Fruit fly (Drosophila melanogaster) whole organism, embryonic: ENCODE results near the gene Tnks.

Experiments used
- Awh ChIP-seq: fragments of 200-800 bp; sonication (Bioruptor generic); IDR thresholded peaks from 2 replicates; pipeline ENCODE4, ENCODE4 v1.3.6; 2022; ENCODE audit warnings: missing biosample characterization, missing genetic modification characterization
- B-H2 ChIP-seq: fragments of 200-800 bp; sonication (Bioruptor generic); optimal IDR thresholded peaks from 2 replicates; lab custom pipeline; 2018; ENCODE audit warnings: missing biosample characterization, mild to moderate bottlenecking, missing genetic modification characterization
- BEAF-32 ChIP-seq: fragments of 200-800 bp; sonication (Bioruptor generic); optimal IDR thresholded peaks from 3 replicates; lab custom pipeline; 2017; ENCODE audit warnings: missing biosample characterization, missing genetic modification characterization, mild to moderate bottlenecking, moderate library complexity, missing genetic modification reagents
- Bdp1 ChIP-seq: fragments of 200-800 bp; sonication (Bioruptor generic); optimal IDR thresholded peaks from 3 replicates; lab custom pipeline; 2016; ENCODE audit warnings: missing biosample characterization, missing genetic modification characterization
- Bteb2 ChIP-seq: fragments of 200-800 bp; sonication (Bioruptor generic); optimal IDR thresholded peaks from 2 replicates; lab custom pipeline; 2016; ENCODE audit warnings: missing biosample characterization, missing genetic modification characterization
- CG12071 ChIP-seq: fragments of 200-800 bp; sonication (Bioruptor generic); optimal IDR thresholded peaks from 3 replicates; lab custom pipeline; 2018; ENCODE audit warnings: missing biosample characterization, mild to moderate bottlenecking, missing genetic modification characterization
- CG12236 ChIP-seq: fragments of 200-800 bp; sonication (Bioruptor generic); optimal IDR thresholded peaks from 2 replicates; lab custom pipeline; 2016; ENCODE audit warnings: missing biosample characterization, missing genetic modification characterization
- CG14014 ChIP-seq: fragments of 200-800 bp; sonication (Bioruptor generic); IDR thresholded peaks from 2 replicates; pipeline ENCODE4 v1.3.6; 2022; ENCODE audit warnings: missing biosample characterization, missing genetic modification characterization
- CG14667 ChIP-seq: fragments of 200-800 bp; sonication (Bioruptor generic); IDR thresholded peaks from 2 replicates; pipeline ENCODE4 v1.3.6; 2022; ENCODE audit warnings: missing biosample characterization, missing genetic modification characterization
- CG2202 ChIP-seq: fragments of 200-800 bp; sonication (Bioruptor generic); optimal IDR thresholded peaks from 2 replicates; lab custom pipeline; 2018; ENCODE audit warnings: missing biosample characterization, mild to moderate bottlenecking, missing genetic modification characterization
- CG3838 ChIP-seq: fragments of 200-800 bp; sonication (Bioruptor generic); optimal IDR thresholded peaks from 3 replicates; lab custom pipeline; 2016; ENCODE audit warnings: missing biosample characterization, missing genetic modification characterization
- CG4424 ChIP-seq: fragments of 200-800 bp; sonication (Bioruptor generic); optimal IDR thresholded peaks from 3 replicates; lab custom pipeline; 2016; ENCODE audit warnings: missing biosample characterization, missing genetic modification characterization
- CG9609 ChIP-seq: fragments of 200-800 bp; sonication (Bioruptor generic); optimal IDR thresholded peaks from 3 replicates; lab custom pipeline; 2016; ENCODE audit warnings: missing biosample characterization, missing genetic modification characterization
- CG9797 ChIP-seq: fragments of 200-800 bp; sonication (Bioruptor generic); optimal IDR thresholded peaks from 3 replicates; lab custom pipeline; 2018; ENCODE audit warnings: missing biosample characterization, mild to moderate bottlenecking, missing genetic modification characterization
- CG9876 ChIP-seq: fragments of 200-800 bp; sonication (Bioruptor generic); optimal IDR thresholded peaks from 2 replicates; lab custom pipeline; 2016; ENCODE audit warnings: missing biosample characterization, missing genetic modification characterization
- CoRest ChIP-seq: fragments of 200-800 bp; sonication (Bioruptor generic); optimal IDR thresholded peaks from 3 replicates; lab custom pipeline; 2018; ENCODE audit warnings: missing biosample characterization, mild to moderate bottlenecking, missing genetic modification characterization, moderate library complexity
- D ChIP-seq, 2 experiments: fragments of 200-800 bp in 1 of 2; fragments of >200 bp in 1 of 2; sonication (Bioruptor generic) in 1 of 2; optimal IDR thresholded peaks; 2 replicates in 1 of 2; 3 replicates in 1 of 2; lab custom pipeline; 2017; ENCODE audit warnings: mild to moderate bottlenecking in 1 of 2, missing biosample characterization in 1 of 2, missing genetic modification characterization in 1 of 2, missing genetic modification reagents in 1 of 2
- Dek ChIP-seq: fragments of 200-800 bp; sonication (Bioruptor generic); optimal IDR thresholded peaks from 3 replicates; lab custom pipeline; 2019; ENCODE audit warnings: missing biosample characterization, mild to moderate bottlenecking, missing genetic modification characterization, moderate library complexity
- Dfd ChIP-seq, 2 experiments: fragments of >200 bp; optimal IDR thresholded peaks; 2 replicates each; lab custom pipeline; 2017; ENCODE audit warnings: missing biosample characterization in 2 of 2, missing genetic modification characterization in 2 of 2
- Dp ChIP-seq: fragments of 200-800 bp; sonication (Bioruptor generic); optimal IDR thresholded peaks from 2 replicates; lab custom pipeline; 2018; ENCODE audit warnings: missing biosample characterization, mild to moderate bottlenecking, missing genetic modification characterization, moderate library complexity
- Ets65A ChIP-seq: fragments of 200-800 bp; sonication (Bioruptor generic); peaks from one replicate; lab custom pipeline; 2016; ENCODE audit warnings: missing biosample characterization, missing genetic modification characterization
- GATAe ChIP-seq: fragments of 200-800 bp; sonication (Bioruptor generic); conservative IDR thresholded peaks from 2 replicates; pipeline ENCODE4 v1.3.6; 2022; ENCODE audit warnings: missing biosample characterization, missing genetic modification characterization
- HLH3B ChIP-seq: fragments of 200-800 bp; sonication (Bioruptor generic); IDR thresholded peaks from 2 replicates; pipeline ENCODE4 v1.3.6; 2022; ENCODE audit warnings: missing biosample characterization, missing genetic modification characterization
- HLH4C ChIP-seq: fragments of 200-800 bp; sonication (Bioruptor generic); IDR thresholded peaks from 3 replicates; pipeline ENCODE4 v1.3.6; 2022; ENCODE audit warnings: missing biosample characterization, missing genetic modification characterization; ENCODE audit not compliant: partially characterized antibody
- Hand ChIP-seq: fragments of 200-800 bp; sonication (Bioruptor generic); optimal IDR thresholded peaks from 2 replicates; lab custom pipeline; 2017; ENCODE audit warnings: mild to moderate bottlenecking, missing biosample characterization, missing genetic modification reagents, missing genetic modification characterization
- Hmr ChIP-seq: fragments of 200-800 bp; sonication (Bioruptor generic); optimal IDR thresholded peaks from 3 replicates; lab custom pipeline; 2017; ENCODE audit warnings: mild to moderate bottlenecking, missing biosample characterization, missing genetic modification reagents, missing genetic modification characterization
- Hmx ChIP-seq: fragments of 200-800 bp; sonication (Bioruptor generic); optimal IDR thresholded peaks from 2 replicates; lab custom pipeline; 2016; ENCODE audit warnings: missing biosample characterization, missing genetic modification characterization
- MBD-R2 ChIP-seq: fragments of 200-800 bp; sonication (Bioruptor generic); IDR thresholded peaks from 2 replicates; pipeline ENCODE4 v1.3.6; 2022; ENCODE audit warnings: missing biosample characterization, missing genetic modification characterization
- NK7.1 ChIP-seq: fragments of 200-800 bp; sonication (Bioruptor generic); optimal IDR thresholded peaks from 3 replicates; lab custom pipeline; 2016; ENCODE audit warnings: missing biosample characterization, missing genetic modification characterization
- Neu2 ChIP-seq: fragments of 200-800 bp; sonication (Bioruptor generic); optimal IDR thresholded peaks from 3 replicates; lab custom pipeline; 2016; ENCODE audit warnings: missing biosample characterization, missing genetic modification characterization, borderline replicate concordance
- NfI ChIP-seq: fragments of 200-800 bp; sonication (Bioruptor generic); optimal IDR thresholded peaks from 3 replicates; lab custom pipeline; 2018; ENCODE audit warnings: missing biosample characterization, mild to moderate bottlenecking, missing genetic modification characterization, moderate library complexity
- Oli ChIP-seq: fragments of 200-800 bp; sonication (Bioruptor generic); optimal IDR thresholded peaks from 2 replicates; lab custom pipeline; 2018; ENCODE audit warnings: missing biosample characterization, mild to moderate bottlenecking, missing genetic modification characterization, moderate library complexity
- Sox100B ChIP-seq: fragments of 200-800 bp; sonication (Bioruptor generic); optimal IDR thresholded peaks from 3 replicates; lab custom pipeline; 2018; ENCODE audit warnings: missing biosample characterization, mild to moderate bottlenecking, missing genetic modification characterization
- TFAM ChIP-seq: fragments of 200-800 bp; sonication (Bioruptor generic); optimal IDR thresholded peaks from 2 replicates; lab custom pipeline; 2017; ENCODE audit warnings: missing biosample characterization, missing genetic modification characterization, inconsistent platforms
- ash1 ChIP-seq: fragments of 200-800 bp; sonication (Bioruptor generic); optimal IDR thresholded peaks from 2 replicates; lab custom pipeline; 2018; ENCODE audit warnings: missing biosample characterization, mild to moderate bottlenecking, missing genetic modification characterization
- chif ChIP-seq, 2 experiments: fragments of 200-800 bp; sonication (Bioruptor generic); optimal IDR thresholded peaks; 3 replicates each; lab custom pipeline; 2016; ENCODE audit warnings: missing biosample characterization in 2 of 2, missing genetic modification characterization in 2 of 2
- gsb ChIP-seq: fragments of 200-800 bp; sonication (Bioruptor generic); IDR thresholded peaks from 2 replicates; pipeline ENCODE4 v1.3.6; 2022; ENCODE audit warnings: missing biosample characterization, missing genetic modification characterization
- hth ChIP-seq: fragments of >200 bp; optimal IDR thresholded peaks from 2 replicates; lab custom pipeline; 2017; ENCODE audit warnings: inconsistent platforms
- lola ChIP-seq, 3 experiments: fragments of >200 bp in 2 of 3; fragments of 200-800 bp in 1 of 3; sonication (Bioruptor generic) in 1 of 3; optimal IDR thresholded peaks; 2 replicates each; lab custom pipeline; 2017 to 2019; ENCODE audit warnings: missing biosample characterization in 3 of 3, missing genetic modification characterization in 3 of 3, mild to moderate bottlenecking in 1 of 3, moderate library complexity in 1 of 3
- odd ChIP-seq: fragments of 200-800 bp; sonication (Bioruptor generic); optimal IDR thresholded peaks from 2 replicates; lab custom pipeline; 2017; ENCODE audit warnings: missing biosample characterization, mild to moderate bottlenecking, missing genetic modification characterization
- pan ChIP-seq, 4 experiments: fragments of >200 bp in 3 of 4; fragments of 200-800 bp in 1 of 4; sonication (Bioruptor generic) in 1 of 4; optimal IDR thresholded peaks in 3 of 4; IDR thresholded peaks in 1 of 4; 2 replicates each; pipeline versions ENCODE4 v1.3.6 to Lab custom; 2017 to 2022; ENCODE audit warnings: missing biosample characterization in 2 of 4, missing genetic modification characterization in 2 of 4, mixed read lengths in 1 of 4
- psq ChIP-seq: fragments of 200-800 bp; sonication (Bioruptor generic); optimal IDR thresholded peaks from 2 replicates; lab custom pipeline; 2017; ENCODE audit warnings: missing biosample characterization, missing genetic modification characterization
- ro ChIP-seq: fragments of 200-800 bp; sonication (Bioruptor generic); IDR thresholded peaks from 2 replicates; pipeline ENCODE4 v1.3.6; 2022; ENCODE audit warnings: missing biosample characterization, missing genetic modification characterization
- row ChIP-seq: fragments of 200-800 bp; sonication (Bioruptor generic); IDR thresholded peaks from 3 replicates; pipeline ENCODE4 v1.3.6; 2022; ENCODE audit warnings: missing biosample characterization, missing genetic modification characterization
- sd ChIP-seq: fragments of 200-800 bp; sonication (Bioruptor generic); optimal IDR thresholded peaks from 3 replicates; lab custom pipeline; 2018; ENCODE audit warnings: missing biosample characterization, mild to moderate bottlenecking, missing genetic modification characterization, moderate library complexity
- seq ChIP-seq: fragments of 200-800 bp; sonication (Bioruptor generic); IDR thresholded peaks from 2 replicates; pipeline ENCODE4 v1.3.6; 2022; ENCODE audit warnings: missing biosample characterization, missing genetic modification characterization
- tll ChIP-seq, 2 experiments: fragments of 200-800 bp in 1 of 2; fragments of >200 bp in 1 of 2; sonication (Bioruptor generic) in 1 of 2; optimal IDR thresholded peaks; 2 replicates each; lab custom pipeline; 2017 to 2019; ENCODE audit warnings: missing biosample characterization in 2 of 2, missing genetic modification characterization in 2 of 2, mild to moderate bottlenecking in 1 of 2, moderate library complexity in 1 of 2
- vnd ChIP-seq: fragments of 200-800 bp; sonication (Bioruptor generic); IDR thresholded peaks from 3 replicates; pipeline ENCODE4 v1.3.6; 2022; ENCODE audit warnings: missing biosample characterization, missing genetic modification characterization; ENCODE audit not compliant: partially characterized antibody

The Tnks gene

dm6 chr3R:25684859-25685258, 23.8 kb upstream of the Tnks start, which contains the start of gene RpL27 (continued):
- TF ChIP-seq odd (peak; percentile 85), ash1 (GFP tag; lab: Kevin White, UChicago) (peak; percentile 80), TFAM (GFP tag; lab: Kevin White, UChicago) (peak; percentile 49), Bdp1 (GFP tag; lab: Kevin White, UChicago) (peak; percentile 59), pan (optimal IDR thresholded peaks at IDR 0.05; lab: Kevin White, UChicago) (no peak), pan (GFP tag; optimal IDR thresholded peaks at IDR 0.05 in 1 of 2, IDR thresholded peaks at IDR 0.05 in 1 of 2) (peak in 1 of 2 experiments; percentile 74), gsb (GFP tag; lab: Robert Waterston, UW) (0 out of 2 replicates have a peak, but pooled peaks have one; percentile 41), tll (GFP tag; optimal IDR thresholded peaks at IDR 0.05; lab: Kevin White, UChicago) (no peak), Hand (GFP tag; lab: Kevin White, UChicago) (peak; percentile 80), Hmx (GFP tag; lab: Kevin White, UChicago) (no peak), psq (GFP tag; lab: Kevin White, UChicago) (peak; percentile 27), seq (GFP tag; lab: Robert Waterston, UW) (peak; percentile 51; the same call in 1 of the 2 replicates), HLH3B (GFP tag; lab: Robert Waterston, UW) (peak; percentile 56; the same call in 1 of the 2 replicates), chif (GFP tag; optimal IDR thresholded peaks at IDR 0.05; lab: Kevin White, UChicago) (peak; percentile 53 to 65), Bteb2 (GFP tag; lab: Kevin White, UChicago) (peak; percentile 66), row (GFP tag; lab: Robert Waterston, UW) (peak; percentile 39; the same call in 1 of the 3 replicates), ro (GFP tag; lab: Robert Waterston, UW) (no peak), NK7.1 (GFP tag; lab: Kevin White, UChicago) (peak; percentile 54), CG14014 (GFP tag; lab: Robert Waterston, UW) (peak; percentile 73), GATAe (GFP tag; lab: Robert Waterston, UW) (0 out of 2 replicates have a peak, but pooled peaks have one; percentile 8), CG9797 (peak; percentile 90), Neu2 (GFP tag; lab: Kevin White, UChicago) (no peak), CoRest (tag; lab: Kevin White, UChicago) (peak; percentile 68), Sox100B (GFP tag; lab: Kevin White, UChicago) (peak; percentile 78), hth (lab: Kevin White, UChicago) (no peak), Dp (GFP tag; lab: Kevin White, UChicago) (peak; percentile 76), CG12071 (GFP tag; lab: Kevin White, UChicago) (peak; percentile 80), D (optimal IDR thresholded peaks at IDR 0.05; lab: Kevin White, UChicago) (no peak), D (GFP tag; optimal IDR thresholded peaks at IDR 0.05; lab: Kevin White, UChicago) (peak; percentile 69), CG9876 (GFP tag; lab: Kevin White, UChicago) (peak; percentile 81), sd (tag; lab: Kevin White, UChicago) (no peak), CG3838 (no peak), BEAF-32 (GFP tag; lab: Kevin White, UChicago) (peak; percentile 81), CG14667 (GFP tag; lab: Robert Waterston, UW) (no peak), CG2202 (tag; lab: Kevin White, UChicago) (peak; percentile 69), NfI (GFP tag; lab: Kevin White, UChicago) (peak; percentile 89), CG4424 (GFP tag; lab: Kevin White, UChicago) (peak; percentile 76), Oli (tag; lab: Kevin White, UChicago) (peak; percentile 65), Hmr (peak; percentile 95), lola (GFP tag; optimal IDR thresholded peaks at IDR 0.05; lab: Kevin White, UChicago) (peak in 1 of 3 experiments; percentile 25), CG9609 (GFP tag; lab: Kevin White, UChicago) (peak; percentile 58), vnd (GFP tag; lab: Robert Waterston, UW) (peak; percentile 45; the same call in 1 of the 3 replicates), Dek (tag; lab: Kevin White, UChicago) (peak; percentile 68), Awh (GFP tag; lab: Robert Waterston, UW) (0 out of 2 replicates have a peak, but pooled peaks have one; percentile 38), CG12236 (peak; percentile 53), Dfd (GFP tag; optimal IDR thresholded peaks at IDR 0.05; lab: Kevin White, UChicago) (no peak), Ets65A (GFP tag; lab: Kevin White, UChicago) (peak; percentile 92), B-H2 (GFP tag; lab: Kevin White, UChicago) (peak; percentile 92), MBD-R2 (GFP tag; lab: Robert Waterston, UW) (peak; percentile 71; the same call in 1 of the 2 replicates), HLH4C (peak; percentile 68)
